Worm (Caenorhabditis elegans) whole organism, L1 larva: Measurements from ENCODE around the gene F56H9.9.

Source experiments
- egl-13 ChIP-seq: sonication (generic microtip); optimal IDR thresholded peaks from 2 replicates; lab custom pipeline; 2016; ENCODE audit warnings: missing genotype, missing genetic modification reagents, missing genetic modification characterization, missing compliant biosample characterization
- fkh-10 ChIP-seq: sonication (generic microtip); optimal IDR thresholded peaks from 2 replicates; lab custom pipeline; 2017; ENCODE audit warnings: missing biosample characterization, missing genetic modification reagents, missing genetic modification characterization
- fos-1 ChIP-seq: fragments of 150-350 bp; optimal IDR thresholded peaks from 2 replicates; lab custom pipeline; 2014; ENCODE audit warnings: missing biosample characterization, missing genetic modification characterization
- grh-1 ChIP-seq: fragments of 200-800 bp; sonication (Bioruptor generic); IDR thresholded peaks from 2 replicates; pipeline ENCODE4 v1.3.6; 2022; ENCODE audit warnings: missing genetic modification reagents, missing genetic modification characterization, missing compliant biosample characterization
- mdl-1 ChIP-seq, 2 experiments: fragments of 150-350 bp; optimal IDR thresholded peaks; 2 replicates each; lab custom pipeline; 2014 to 2017; ENCODE audit warnings: missing biosample characterization in 2 of 2, missing genetic modification characterization in 2 of 2, inconsistent platforms in 1 of 2
- pqm-1 ChIP-seq: sonication (generic microtip); optimal IDR thresholded peaks from 3 replicates; lab custom pipeline; 2017; ENCODE audit warnings: missing biosample characterization, missing genetic modification characterization
- zag-1 ChIP-seq: fragments of 150-350 bp; optimal IDR thresholded peaks from 2 replicates; lab custom pipeline; 2014; ENCODE audit warnings: missing biosample characterization, missing genetic modification characterization
- ztf-4 ChIP-seq: fragments of 150-350 bp; optimal IDR thresholded peaks from 2 replicates; lab custom pipeline; 2014; ENCODE audit warnings: missing biosample characterization, missing genetic modification characterization

DNA sequence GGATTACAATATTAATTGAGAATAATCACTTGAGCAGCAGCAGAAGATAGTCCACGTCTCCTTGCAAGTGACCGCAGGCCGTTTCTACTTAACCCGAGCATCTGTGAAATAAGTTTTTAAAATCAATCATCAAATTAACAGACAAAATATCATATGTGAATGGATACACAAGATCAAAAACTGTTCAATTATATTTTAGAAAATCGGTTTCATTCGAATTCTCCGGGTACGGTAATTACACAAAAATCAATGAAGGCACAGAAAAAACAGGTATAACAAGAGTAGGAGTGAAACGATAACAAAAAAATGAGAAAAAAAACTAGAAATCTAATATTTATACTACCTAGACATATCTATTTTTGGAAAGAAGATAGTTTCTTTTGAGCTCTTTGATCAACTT is 28.1 kb downstream of the F56H9.9 start, which contains the start of gene mma-1:
- TF ChIP-seq fos-1 (no peak), zag-1 (tag; lab: Kevin White, UChicago) (no peak), egl-13 (tag; lab: Kevin White, UChicago) (no peak), mdl-1 (tag; optimal IDR thresholded peaks at IDR 0.05; lab: Kevin White, UChicago) (no peak), ztf-4 (tag; lab: Kevin White, UChicago) (no peak), grh-1 (GFP tag; lab: Robert Waterston, UW) (no peak), pqm-1 (tag; lab: Kevin White, UChicago) (no peak), fkh-10 (GFP tag; lab: Kevin White, UChicago) (no peak)
